Fruit fly (Drosophila melanogaster) whole organism, pupa: ENCODE data around the gene CG34174.
A peak's percentile ranks its signal among the peaks of the same experiment; 100 is the strongest.

ENCODE experiments used
- CG12605 ChIP-seq: fragments of 200-800 bp; sonication (Bioruptor generic); IDR thresholded peaks from 2 replicates; pipeline ENCODE4 v1.3.6; 2022; ENCODE audit warnings: missing biosample characterization, missing genetic modification characterization
- CG15710 ChIP-seq: fragments of 200-800 bp; sonication (Bioruptor generic); optimal IDR thresholded peaks from 2 replicates; lab custom pipeline; 2018; ENCODE audit warnings: missing biosample characterization, mild to moderate bottlenecking, missing genetic modification characterization, moderate library complexity
- CG4496 ChIP-seq: fragments of 200-800 bp; sonication (Bioruptor generic); IDR thresholded peaks from 3 replicates; pipeline ENCODE4 v1.3.6; 2022; ENCODE audit warnings: missing biosample characterization, missing genetic modification characterization
- CG8159 ChIP-seq: fragments of 200-800 bp; sonication (Bioruptor generic); optimal IDR thresholded peaks from 3 replicates; lab custom pipeline; 2018; ENCODE audit warnings: missing biosample characterization, mild to moderate bottlenecking, missing genetic modification characterization, moderate library complexity
- CG8301 ChIP-seq: fragments of 200-800 bp; sonication (Bioruptor generic); optimal IDR thresholded peaks from 2 replicates; lab custom pipeline; 2018; ENCODE audit warnings: missing biosample characterization, mild to moderate bottlenecking, missing genetic modification characterization
- CG9948 ChIP-seq: fragments of 200-800 bp; sonication (Bioruptor generic); optimal IDR thresholded peaks from 2 replicates; lab custom pipeline; 2018; ENCODE audit warnings: missing biosample characterization, mild to moderate bottlenecking, missing genetic modification characterization, moderate library complexity
- D1 ChIP-seq: fragments of 200-800 bp; sonication (Bioruptor generic); optimal IDR thresholded peaks from 2 replicates; lab custom pipeline; 2018; ENCODE audit warnings: missing biosample characterization, mild to moderate bottlenecking, missing genetic modification characterization, moderate library complexity
- EcR ChIP-seq: fragments of 200-800 bp; sonication (Bioruptor generic); optimal IDR thresholded peaks from 3 replicates; lab custom pipeline; 2019; ENCODE audit warnings: missing biosample characterization, missing genetic modification characterization, mild to moderate bottlenecking, moderate library complexity, missing genetic modification reagents
- Ets98B ChIP-seq: fragments of 200-800 bp; sonication (Bioruptor generic); IDR thresholded peaks from 2 replicates; pipeline ENCODE4 v1.3.6; 2022; ENCODE audit warnings: missing biosample characterization, missing genetic modification characterization
- Pif1A ChIP-seq: fragments of 200-800 bp; sonication (Bioruptor generic); optimal IDR thresholded peaks from 3 replicates; lab custom pipeline; 2016; ENCODE audit warnings: missing biosample characterization, missing genetic modification characterization
- Pif1B ChIP-seq: fragments of 200-800 bp; sonication (Bioruptor generic); optimal IDR thresholded peaks from 3 replicates; lab custom pipeline; 2016; ENCODE audit warnings: missing biosample characterization, missing genetic modification characterization
- Snoo ChIP-seq: fragments of 200-800 bp; sonication (Bioruptor generic); optimal IDR thresholded peaks from 3 replicates; lab custom pipeline; 2017; ENCODE audit warnings: missing biosample characterization, mild to moderate bottlenecking, missing genetic modification characterization, inconsistent platforms
- gl ChIP-seq: fragments of 200-800 bp; sonication (Bioruptor generic); optimal IDR thresholded peaks from 2 replicates; lab custom pipeline; 2018; ENCODE audit warnings: missing biosample characterization, mild to moderate bottlenecking, missing genetic modification characterization
- rn ChIP-seq: fragments of 200-800 bp; sonication (Bioruptor generic); IDR thresholded peaks from 2 replicates; pipeline ENCODE4 v1.3.6; 2022; ENCODE audit warnings: missing biosample characterization, missing genetic modification characterization

DNA sequence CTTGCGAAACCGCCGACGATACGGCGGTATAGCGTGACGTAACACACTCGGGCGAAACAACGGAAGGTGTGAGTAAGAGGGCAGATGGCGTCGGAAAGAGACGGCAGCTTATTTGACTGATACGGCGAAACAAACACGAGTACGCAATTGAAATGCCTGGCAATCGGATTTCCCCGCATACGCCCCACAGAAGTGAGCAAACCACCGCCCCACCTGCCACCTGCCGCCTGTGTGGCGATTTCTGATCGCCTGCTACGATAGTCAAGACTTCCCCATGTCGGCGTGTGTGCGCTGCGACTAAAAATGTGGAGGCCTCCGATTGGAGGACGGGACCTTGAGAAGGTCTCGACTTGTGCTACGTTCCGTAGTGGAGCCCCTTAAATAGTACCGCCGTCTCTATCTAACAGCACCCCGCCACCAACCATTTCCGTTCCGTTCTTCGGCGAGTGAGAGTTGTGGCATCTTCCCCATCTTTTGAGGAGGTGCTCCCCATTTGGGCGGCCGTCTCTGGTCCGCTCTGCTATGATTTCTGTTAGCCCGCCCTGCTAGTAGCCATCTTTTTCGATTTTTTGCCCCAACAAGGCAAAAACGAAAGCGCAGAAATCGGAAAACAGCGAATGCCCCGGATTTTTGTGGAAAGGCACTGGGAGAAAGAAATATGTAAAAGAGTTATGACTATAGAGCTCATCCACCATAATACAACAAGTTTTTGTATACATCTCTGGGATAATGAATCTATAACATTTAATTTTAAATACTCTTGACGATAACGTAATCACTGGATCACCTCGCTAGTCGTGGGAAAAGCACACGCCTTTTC, 15.2 kb upstream of the CG34174 start:
- TF ChIP-seq Snoo (tag; lab: Kevin White, UChicago) (peak; percentile 98), Ets98B (GFP tag; lab: Robert Waterston, UW) (no peak), gl (tag; lab: Kevin White, UChicago) (peak; percentile 95), CG15710 (peak; percentile 94), D1 (peak; percentile 94), CG8301 (tag; lab: Kevin White, UChicago) (peak; percentile 99), CG4496 (GFP tag; lab: Robert Waterston, UW) (no peak), Pif1A (peak; percentile 99), CG8159 (tag; lab: Kevin White, UChicago) (peak; percentile 95), CG12605 (GFP tag; lab: Robert Waterston, UW) (no peak), rn (GFP tag; lab: Robert Waterston, UW) (no peak), CG9948 (tag; lab: Kevin White, UChicago) (peak; percentile 98), EcR (peak; percentile 92), Pif1B (GFP tag; lab: Kevin White, UChicago) (peak; percentile 98)
